Worm (Caenorhabditis elegans) whole organism, late embryonic: Measurements from ENCODE around the gene unc-6.

ENCODE experiments used
- ama-1 ChIP-seq: fragments of 150-350 bp; optimal IDR thresholded peaks from 2 replicates; lab custom pipeline; 2014
- fkh-10 ChIP-seq: fragments of 150-350 bp; optimal IDR thresholded peaks from 2 replicates; lab custom pipeline; 2014; ENCODE audit warnings: missing biosample characterization, missing genetic modification reagents, missing genetic modification characterization
- odd-2 ChIP-seq: sonication (generic microtip); optimal IDR thresholded peaks from 2 replicates; lab custom pipeline; 2017; ENCODE audit warnings: antibody characterized with exemption, mild to moderate bottlenecking, missing genetic modification characterization, missing compliant biosample characterization

DNA sequence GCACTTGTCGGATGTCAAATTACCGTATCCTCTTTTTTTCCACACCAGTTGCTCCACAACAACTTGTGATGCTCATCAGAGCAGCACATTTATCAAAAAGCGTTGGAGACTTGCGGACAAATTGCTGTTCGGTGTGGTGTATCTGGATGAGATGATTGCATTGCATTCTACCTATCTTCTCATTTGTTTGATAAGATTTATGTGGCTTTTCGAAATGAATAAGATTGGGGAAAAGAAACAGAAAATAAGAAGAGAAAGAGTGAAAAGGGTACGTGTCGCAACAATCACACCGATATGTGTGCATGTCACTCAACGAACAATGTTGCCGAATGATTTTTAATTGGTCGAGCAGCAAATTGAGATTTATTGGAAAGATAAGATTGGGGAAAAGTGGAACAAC is 4.6 kb downstream of the unc-6 start:
- no peak for TF ChIP-seq odd-2 (tag; lab: Kevin White, UChicago)
- TF ChIP-seq ama-1: no peak
- no peak for TF ChIP-seq fkh-10 (GFP tag; lab: Kevin White, UChicago)
